Worm (Caenorhabditis elegans) whole organism, L3 larva: ENCODE measurements around the gene F41E6.5.

ENCODE experiments used
- ceh-82 ChIP-seq: fragments of 150-350 bp; optimal IDR thresholded peaks from 2 replicates; lab custom pipeline; 2014; ENCODE audit warnings: missing biosample characterization, missing genetic modification characterization
- snpc-4 ChIP-seq: fragments of 150-350 bp; optimal IDR thresholded peaks from 2 replicates; lab custom pipeline; 2014; ENCODE audit warnings: missing biosample characterization, missing genetic modification characterization
- tbx-2 ChIP-seq: sonication (generic microtip); optimal IDR thresholded peaks from 2 replicates; lab custom pipeline; 2016; ENCODE audit warnings: mild to moderate bottlenecking, missing genetic modification characterization, missing compliant biosample characterization

ce11 chrV:8654460-8655419, 51.5 kb downstream of the F41E6.5 start:
- no peak for TF ChIP-seq ceh-82
- TF ChIP-seq snpc-4 (tag; lab: Kevin White, UChicago): no peak
- no peak for TF ChIP-seq tbx-2 (tag; lab: Kevin White, UChicago)
